Worm (Caenorhabditis elegans) whole organism, L4 larva: ENCODE data around the gene pept-2.
A peak's percentile ranks its signal among the peaks of the same experiment; 100 is the strongest.

Source experiments
- F44E2.7 ChIP-seq: fragments of 200-800 bp; sonication (Bioruptor generic); IDR thresholded peaks from 2 replicates; pipeline ENCODE4 v2.1.2; 2022; ENCODE audit warnings: missing genetic modification characterization, missing compliant biosample characterization
- T26A8.4 ChIP-seq: fragments of 200-800 bp; sonication (Bioruptor generic); IDR thresholded peaks from 2 replicates; pipeline ENCODE4 v1.3.6; 2022; ENCODE audit warnings: missing genetic modification characterization, missing compliant biosample characterization
- Y105C5A.15 ChIP-seq: fragments of 200-800 bp; sonication (Bioruptor generic); IDR thresholded peaks from 2 replicates; pipeline ENCODE4 v1.3.6; 2022; ENCODE audit warnings: missing genetic modification characterization, missing compliant biosample characterization
- Y5F2A.4 ChIP-seq: fragments of 200-800 bp; sonication (Bioruptor generic); optimal IDR thresholded peaks from 2 replicates; lab custom pipeline; 2018; ENCODE audit warnings: mild to moderate bottlenecking, missing genetic modification characterization, missing compliant biosample characterization
- Y75B8A.6 ChIP-seq: fragments of 200-800 bp; sonication (Bioruptor generic); IDR thresholded peaks from 2 replicates; pipeline ENCODE4 v1.3.6; 2022; ENCODE audit warnings: missing genetic modification reagents, missing genetic modification characterization, missing compliant biosample characterization
- aha-1 ChIP-seq: fragments of 150-350 bp; peaks from one replicate; lab custom pipeline; 2014; ENCODE audit warnings: missing biosample characterization, missing genetic modification characterization
- ama-1 ChIP-seq: fragments of 150-350 bp; optimal IDR thresholded peaks from 2 replicates; lab custom pipeline; 2014; ENCODE audit warnings: inconsistent platforms, mixed read lengths
- ceh-20 ChIP-seq: fragments of 200-800 bp; sonication (Bioruptor generic); IDR thresholded peaks from 2 replicates; pipeline ENCODE4 v1.3.6; 2022; ENCODE audit warnings: missing genetic modification reagents, missing genetic modification characterization, missing compliant biosample characterization
- ceh-28 ChIP-seq: fragments of 150-350 bp; optimal IDR thresholded peaks from 2 replicates; lab custom pipeline; 2014; ENCODE audit warnings: missing biosample characterization, missing genetic modification reagents, missing genetic modification characterization
- ces-1 ChIP-seq: fragments of 150-350 bp; sonication (generic microtip); optimal IDR thresholded peaks from 4 replicates; lab custom pipeline; 2014; ENCODE audit warnings: missing biosample characterization, missing genetic modification reagents, missing genetic modification characterization
- cey-2 ChIP-seq: sonication (generic microtip); optimal IDR thresholded peaks from 3 replicates; lab custom pipeline; 2017; ENCODE audit warnings: missing genetic modification characterization, mild to moderate bottlenecking, missing compliant biosample characterization, antibody characterized with exemption, borderline replicate concordance; ENCODE audit not compliant: insufficient read depth
- ctbp-1 ChIP-seq: fragments of 200-800 bp; sonication (Bioruptor generic); IDR thresholded peaks from 2 replicates; pipeline ENCODE4 v1.3.6; 2022; ENCODE audit warnings: missing genetic modification reagents, missing genetic modification characterization, missing compliant biosample characterization
- daf-8 ChIP-seq: fragments of 200-800 bp; sonication (Bioruptor generic); IDR thresholded peaks from 2 replicates; pipeline ENCODE4 v1.3.6; 2022; ENCODE audit warnings: missing genetic modification characterization, missing compliant biosample characterization
- dmd-6 ChIP-seq: fragments of 200-800 bp; sonication (Bioruptor generic); IDR thresholded peaks from 2 replicates; pipeline ENCODE4 v1.3.6; 2022; ENCODE audit warnings: missing genetic modification reagents, missing genetic modification characterization, missing compliant biosample characterization
- dpl-1 ChIP-seq: fragments of 150-350 bp; optimal IDR thresholded peaks from 2 replicates; lab custom pipeline; 2014; ENCODE audit warnings: missing biosample characterization, missing genetic modification reagents, missing genetic modification characterization
- egl-43 ChIP-seq: fragments of 200-800 bp; sonication (Bioruptor generic); IDR thresholded peaks from 2 replicates; pipeline ENCODE4 v1.3.6; 2022; ENCODE audit warnings: missing genetic modification reagents, missing genetic modification characterization, missing compliant biosample characterization
- fkh-10 ChIP-seq: fragments of 150-350 bp; optimal IDR thresholded peaks from 2 replicates; lab custom pipeline; 2014; ENCODE audit warnings: missing biosample characterization, missing genetic modification reagents, missing genetic modification characterization
- hlh-11 ChIP-seq: fragments of 200-800 bp; sonication (Bioruptor generic); optimal IDR thresholded peaks from 2 replicates; lab custom pipeline; 2018; ENCODE audit warnings: mild to moderate bottlenecking, missing genetic modification characterization, missing compliant biosample characterization
- hlh-30 ChIP-seq: sonication (generic microtip); optimal IDR thresholded peaks from 2 replicates; lab custom pipeline; 2017; ENCODE audit warnings: antibody characterized with exemption, mild to moderate bottlenecking, missing genetic modification characterization, missing compliant biosample characterization; ENCODE audit not compliant: insufficient read depth
- hmg-1.1 ChIP-seq: fragments of 200-800 bp; sonication (Bioruptor generic); IDR thresholded peaks from 2 replicates; pipeline ENCODE4 v1.3.6; 2022; ENCODE audit warnings: missing genetic modification reagents, missing genetic modification characterization, missing compliant biosample characterization
- jun-1 ChIP-seq: fragments of 150-350 bp; optimal IDR thresholded peaks from 2 replicates; lab custom pipeline; 2014; ENCODE audit warnings: missing biosample characterization, missing genetic modification reagents, missing genetic modification characterization
- lim-7 ChIP-seq: fragments of 200-800 bp; sonication (Bioruptor generic); IDR thresholded peaks from 2 replicates; pipeline ENCODE4 v1.3.6; 2022; ENCODE audit warnings: missing genetic modification characterization, missing compliant biosample characterization
- lin-15B ChIP-seq: fragments of 150-350 bp; sonication (generic microtip); optimal IDR thresholded peaks from 3 replicates; lab custom pipeline; 2014; ENCODE audit warnings: missing biosample characterization, missing genetic modification characterization
- lsy-2 ChIP-seq, 2 experiments: fragments of 150-350 bp in 1 of 2; sonication (generic microtip) in 1 of 2; optimal IDR thresholded peaks; 2 replicates each; lab custom pipeline; 2014 to 2017; ENCODE audit warnings: missing biosample characterization in 2 of 2, missing genetic modification characterization in 2 of 2
- mdl-1 ChIP-seq, 2 experiments: fragments of 150-350 bp in 1 of 2; sonication (generic microtip) in 1 of 2; optimal IDR thresholded peaks; 2 replicates each; lab custom pipeline; 2014 to 2017; ENCODE audit warnings: missing biosample characterization in 2 of 2, missing genetic modification characterization in 2 of 2
- mep-1 ChIP-seq: fragments of 150-350 bp; sonication (generic microtip); optimal IDR thresholded peaks from 3 replicates; lab custom pipeline; 2014; ENCODE audit warnings: missing biosample characterization, missing genetic modification characterization
- mes-2 ChIP-seq: sonication (generic microtip); optimal IDR thresholded peaks from 2 replicates; lab custom pipeline; 2016; ENCODE audit warnings: missing genotype, mild to moderate bottlenecking, missing genetic modification characterization, missing compliant biosample characterization; ENCODE audit not compliant: poor library complexity, severe bottlenecking
- mxl-2 ChIP-seq: fragments of 200-800 bp; sonication (Bioruptor generic); conservative IDR thresholded peaks from 2 replicates; pipeline ENCODE4 v1.3.6; 2022; ENCODE audit warnings: missing genetic modification reagents, missing genetic modification characterization, missing compliant biosample characterization
- mxl-3 ChIP-seq: fragments of 200-800 bp; sonication (Bioruptor generic); optimal IDR thresholded peaks from 2 replicates; lab custom pipeline; 2018; ENCODE audit warnings: mild to moderate bottlenecking, missing genetic modification characterization, missing compliant biosample characterization
- nhr-237 ChIP-seq: sonication (generic microtip); optimal IDR thresholded peaks from 2 replicates; lab custom pipeline; 2017; ENCODE audit warnings: missing biosample characterization, missing genetic modification characterization
- nhr-25 ChIP-seq: sonication (generic microtip); optimal IDR thresholded peaks from 2 replicates; lab custom pipeline; 2017; ENCODE audit warnings: missing genetic modification characterization, mild to moderate bottlenecking, missing compliant biosample characterization, antibody characterized with exemption, moderate library complexity, borderline replicate concordance; ENCODE audit not compliant: insufficient read depth
- nhr-28 ChIP-seq: fragments of 150-350 bp; optimal IDR thresholded peaks from 2 replicates; lab custom pipeline; 2014; ENCODE audit warnings: missing biosample characterization, missing genetic modification characterization
- nhr-48 ChIP-seq: sonication (generic microtip); optimal IDR thresholded peaks from 2 replicates; lab custom pipeline; 2016; ENCODE audit warnings: mild to moderate bottlenecking, missing genetic modification characterization, missing compliant biosample characterization
- nhr-6 ChIP-seq: fragments of 150-350 bp; optimal IDR thresholded peaks from 2 replicates; lab custom pipeline; 2014; ENCODE audit warnings: missing biosample characterization, missing genetic modification characterization
- rbr-2 ChIP-seq: sonication (generic microtip); optimal IDR thresholded peaks from 2 replicates; lab custom pipeline; 2016; ENCODE audit warnings: missing genotype, missing genetic modification characterization, missing compliant biosample characterization
- spr-1 ChIP-seq: sonication (generic microtip); optimal IDR thresholded peaks from 2 replicates; lab custom pipeline; 2016; ENCODE audit warnings: mild to moderate bottlenecking, missing genetic modification characterization, missing compliant biosample characterization
- unc-62 ChIP-seq, 3 experiments: fragments of 150-350 bp in 1 of 3; sonication (generic microtip); optimal IDR thresholded peaks in 2 of 3; peaks in 1 of 3; 1 replicate in 1 of 3; 2 replicates in 2 of 3; lab custom pipeline; 2014 to 2017; ENCODE audit warnings: missing biosample characterization in 3 of 3, missing genetic modification characterization in 3 of 3, missing genetic modification reagents in 3 of 3, missing genotype in 1 of 3
- zag-1 ChIP-seq: fragments of 150-350 bp; optimal IDR thresholded peaks from 2 replicates; lab custom pipeline; 2014; ENCODE audit warnings: missing biosample characterization, missing genetic modification characterization

pept-2 gene

ce11 chrIV:10778582-10778981 is 11.9 kb upstream of the pept-2 start (continued):
- no peak for TF ChIP-seq Y5F2A.4
- no peak for TF ChIP-seq fkh-10 (GFP tag; lab: Kevin White, UChicago)
- TF ChIP-seq T26A8.4 (GFP tag; lab: Robert Waterston, UW) = peak; percentile 86
- no peak for TF ChIP-seq hlh-30 (tag; lab: Kevin White, UChicago)
- no peak for TF ChIP-seq hmg-1.1 (GFP tag; lab: Robert Waterston, UW)
- TF ChIP-seq zag-1 (tag; lab: Kevin White, UChicago) = no peak
- TF ChIP-seq mep-1 (tag; lab: Kevin White, UChicago) = peak; percentile 22
- TF ChIP-seq lim-7 (GFP tag; lab: Robert Waterston, UW) = 0 out of 2 replicates have a peak, but pooled peaks have one; percentile 28

- peak; percentile 92 for TF ChIP-seq aha-1 (tag; lab: Kevin White, UChicago)
- no peak for TF ChIP-seq spr-1 (tag; lab: Kevin White, UChicago)
Observed at ce11 chrIV:10779328-10779727, 11.1 kb upstream of the pept-2 start.

- peak in 1 of 2 experiments; percentile 42 for TF ChIP-seq unc-62 (GFP tag; optimal IDR thresholded peaks at IDR 0.05 in 1 of 2; lab: Kevin White, UChicago)
- TF ChIP-seq unc-62 (tag; optimal IDR thresholded peaks at IDR 0.05; lab: Kevin White, UChicago) = no peak
- TF ChIP-seq mxl-2 (GFP tag; lab: Robert Waterston, UW) = peak; percentile 64; the same call in 1 of the 2 replicates
- TF ChIP-seq aha-1 (tag; lab: Kevin White, UChicago) = peak; percentile 44
- TF ChIP-seq F44E2.7 = no peak
Observed at ce11 chrIV:10780583-10780982, 9.9 kb upstream of the pept-2 start, which contains the start of gene swt-3. Gene swt-3, minus strand, starts transcription at chrIV:10780683.

- no peak for TF ChIP-seq jun-1 (tag; lab: Kevin White, UChicago)
- peak; percentile 60 for TF ChIP-seq aha-1 (tag; lab: Kevin White, UChicago)
Observed at ce11 chrIV:10781346-10781745, 9.1 kb upstream of the pept-2 start.

- peak in 1 of 2 experiments; percentile 87 for TF ChIP-seq mdl-1 (tag; optimal IDR thresholded peaks at IDR 0.05; lab: Kevin White, UChicago)
- TF ChIP-seq dmd-6 (GFP tag; lab: Robert Waterston, UW) = peak; percentile 38
- peak; percentile 94 for TF ChIP-seq nhr-48 (tag; lab: Kevin White, UChicago)
- TF ChIP-seq mes-2 (tag; lab: Kevin White, UChicago) = no peak
- no peak for TF ChIP-seq Y75B8A.6 (GFP tag; lab: Robert Waterston, UW)
- no peak for TF ChIP-seq nhr-6
- TF ChIP-seq ama-1 (lab: Kevin White, UChicago) = no peak
- no peak for TF ChIP-seq ces-1 (GFP tag; lab: Kevin White, UChicago)
- peak; percentile 75 for TF ChIP-seq cey-2 (tag; lab: Kevin White, UChicago)
- no peak for TF ChIP-seq Y105C5A.15
- TF ChIP-seq daf-8 (GFP tag; lab: Robert Waterston, UW) = no peak
- TF ChIP-seq hmg-1.1 (GFP tag; lab: Robert Waterston, UW) = no peak
- no peak for TF ChIP-seq lin-15B
- TF ChIP-seq lsy-2 (tag; optimal IDR thresholded peaks at IDR 0.05; lab: Kevin White, UChicago) = peak in 1 of 2 experiments; percentile 54
- no peak for TF ChIP-seq fkh-10 (GFP tag; lab: Kevin White, UChicago)
- no peak for TF ChIP-seq ceh-28 (tag; lab: Kevin White, UChicago)
- no peak for TF ChIP-seq egl-43 (GFP tag; lab: Robert Waterston, UW)
- TF ChIP-seq mxl-2 (GFP tag; lab: Robert Waterston, UW) = peak; percentile 81
- peak; percentile 83 for TF ChIP-seq mxl-3
- no peak for TF ChIP-seq nhr-25 (tag; lab: Kevin White, UChicago)
- peak; percentile 72 for TF ChIP-seq hlh-11 (tag; lab: Kevin White, UChicago)
- TF ChIP-seq dpl-1 (GFP tag; lab: Kevin White, UChicago) = peak; percentile 34
- TF ChIP-seq F44E2.7 = no peak
- no peak for TF ChIP-seq nhr-237
- peak; percentile 76 for TF ChIP-seq hlh-30 (tag; lab: Kevin White, UChicago)
- no peak for TF ChIP-seq rbr-2 (tag; lab: Kevin White, UChicago)
- TF ChIP-seq ceh-20 (GFP tag; lab: Robert Waterston, UW) = 0 out of 2 replicates have a peak, but pooled peaks have one; percentile 40
- no peak for TF ChIP-seq ctbp-1 (GFP tag; lab: Robert Waterston, UW)
- TF ChIP-seq nhr-28 (tag; lab: Kevin White, UChicago) = peak; percentile 71
Observed at ce11 chrIV:10782014-10782413, 8.4 kb upstream of the pept-2 start.
